Fruit fly (Drosophila melanogaster): ENCODE measurements around the gene CG15725.

Gene CG15725

dm6 chrX:12660030-12660630, 45.5 kb upstream of the CG15725 start (continued):
- TF ChIP-seq CG7368 (GFP tag; optimal IDR thresholded peaks at IDR 0.05) (no peak), CG6808 (GFP tag; optimal IDR thresholded peaks at IDR 0.05) (peak; percentile 53), CG3919 (GFP tag; optimal IDR thresholded peaks at IDR 0.05) (peak; percentile 5), Eip78C (GFP tag) (peak; percentile 65), net (GFP tag; optimal IDR thresholded peaks at IDR 0.05) (no peak), CG8319 (GFP tag; optimal IDR thresholded peaks at IDR 0.05) (no peak), lz (GFP tag; optimal IDR thresholded peaks at IDR 0.05) (peak; percentile 9), CG31627 (GFP tag; optimal IDR thresholded peaks at IDR 0.05) (no peak), salr (GFP tag; optimal IDR thresholded peaks at IDR 0.05) (no peak), CG9139 (GFP tag; optimal IDR thresholded peaks at IDR 0.05) (peak; percentile 33), Hr4 (GFP tag; optimal IDR thresholded peaks at IDR 0.05) (no peak), Sox15 (GFP tag; optimal IDR thresholded peaks at IDR 0.05) (no peak), dsx (GFP tag; optimal IDR thresholded peaks at IDR 0.05; ENCODE audit: poor library complexity, severe bottlenecking) (peak; percentile 52), CG6163 (GFP tag; IDR thresholded peaks at IDR 0.05) (0 out of 3 replicates have a peak, but pooled peaks have one; percentile 33), CG8119 (GFP tag; IDR thresholded peaks at IDR 0.05) (0 out of 3 replicates have a peak, but pooled peaks have one; percentile 15), svp (GFP tag) (peak; percentile 79), Eip93F (GFP tag; optimal IDR thresholded peaks at IDR 0.05) (peak; percentile 26), CG6854 (GFP tag; optimal IDR thresholded peaks at IDR 0.05) (peak; percentile 58), Ets96B (tag; optimal IDR thresholded peaks at IDR 0.05) (peak; percentile 25), Met (GFP tag; optimal IDR thresholded peaks at IDR 0.05) (peak; percentile 20), CG1621 (tag; optimal IDR thresholded peaks at IDR 0.05) (peak; percentile 12)

- 0 out of 2 replicates have a peak, but pooled peaks have one; percentile 25 for TF ChIP-seq CG15336 (GFP tag; IDR thresholded peaks at IDR 0.05)
- TF ChIP-seq Hr39 (GFP tag; optimal IDR thresholded peaks at IDR 0.05), result peak; percentile 32
- TF ChIP-seq achi (GFP tag; optimal IDR thresholded peaks at IDR 0.05), result no peak
- peak; percentile 51 for TF ChIP-seq Blimp-1 (GFP tag; optimal IDR thresholded peaks at IDR 0.05)
- no peak for TF ChIP-seq CG6276 (GFP tag; optimal IDR thresholded peaks at IDR 0.05)
- no peak for TF ChIP-seq Lpt (GFP tag; optimal IDR thresholded peaks at IDR 0.05)
- no peak for TF ChIP-seq Gug (GFP tag; IDR thresholded peaks at IDR 0.05)
- no peak for TF ChIP-seq net (GFP tag; optimal IDR thresholded peaks at IDR 0.05)
- TF ChIP-seq CG6163 (GFP tag; IDR thresholded peaks at IDR 0.05), result peak; percentile 16; the same call in 2 of the 3 replicates
- peak; percentile 72 for TF ChIP-seq fkh (GFP tag; optimal IDR thresholded peaks at IDR 0.05)
- TF ChIP-seq Ets21C (GFP tag; optimal IDR thresholded peaks at IDR 0.05), result no peak
- no peak for TF ChIP-seq CG3032 (tag; optimal IDR thresholded peaks at IDR 0.05)
- TF ChIP-seq CG34406 (GFP tag; optimal IDR thresholded peaks at IDR 0.05), result no peak
- TF ChIP-seq CG7368 (GFP tag; optimal IDR thresholded peaks at IDR 0.05), result no peak
- peak; percentile 36 for TF ChIP-seq cyc (GFP tag; optimal IDR thresholded peaks at IDR 0.05)
- TF ChIP-seq ss (GFP tag; optimal IDR thresholded peaks at IDR 0.05), result peak; percentile 36 to 59
- TF ChIP-seq Smox (GFP tag; optimal IDR thresholded peaks at IDR 0.05), result peak; percentile 16
- no peak for TF ChIP-seq eg (GFP tag; IDR thresholded peaks at IDR 0.05)
- TF ChIP-seq spab (GFP tag; optimal IDR thresholded peaks at IDR 0.05), result no peak
- TF ChIP-seq CG6854 (GFP tag; optimal IDR thresholded peaks at IDR 0.05), result peak; percentile 6
- TF ChIP-seq CG6792 (GFP tag; optimal IDR thresholded peaks at IDR 0.05), result peak; percentile 10
- TF ChIP-seq dac (GFP tag; optimal IDR thresholded peaks at IDR 0.05), result no peak
- TF ChIP-seq CG32006 (GFP tag; optimal IDR thresholded peaks at IDR 0.05), result no peak
- peak; percentile 30 for TF ChIP-seq topi (GFP tag; optimal IDR thresholded peaks at IDR 0.05)
- TF ChIP-seq esn (GFP tag; optimal IDR thresholded peaks at IDR 0.05), result peak; percentile 50
- peak; percentile 6 for TF ChIP-seq lz (GFP tag; optimal IDR thresholded peaks at IDR 0.05)
- no peak for TF ChIP-seq OdsH (GFP tag; optimal IDR thresholded peaks at IDR 0.05)
- peak; percentile 18 for TF ChIP-seq Eip78C (GFP tag)
- peak; percentile 36 for TF ChIP-seq Sox102F (GFP tag; optimal IDR thresholded peaks at IDR 0.05)
- TF ChIP-seq Met (GFP tag; optimal IDR thresholded peaks at IDR 0.05), result peak; percentile 35
- TF ChIP-seq Eip75B (GFP tag; optimal IDR thresholded peaks at IDR 0.05), result no peak
- TF ChIP-seq vri (GFP tag; optimal IDR thresholded peaks at IDR 0.05), result peak; percentile 70
- TF ChIP-seq dsx (GFP tag; optimal IDR thresholded peaks at IDR 0.05; ENCODE audit: poor library complexity, severe bottlenecking), result peak; percentile 34
- TF ChIP-seq CG31627 (GFP tag; optimal IDR thresholded peaks at IDR 0.05), result peak; percentile 16
These were observed 44.2 kb upstream of the CG15725 start for dm6 chrX:12661435-12661949.

Data from whole organism, prepupa.